Fruit fly (Drosophila melanogaster) whole organism: Measurements from ENCODE around the gene Ork1.

ENCODE experiments used
- CG8478 ChIP-seq: fragments of >200 bp; optimal IDR thresholded peaks from 2 replicates; lab custom pipeline; 2018; ENCODE audit warnings: inconsistent platforms
- Dll ChIP-seq: fragments of >200 bp; optimal IDR thresholded peaks from 2 replicates; lab custom pipeline; 2017
- EcR ChIP-seq, 2 experiments: fragments of >200 bp; optimal IDR thresholded peaks; 2 replicates each; lab custom pipeline; 2017; ENCODE audit warnings: missing biosample characterization in 2 of 2, missing genetic modification characterization in 2 of 2, missing genetic modification reagents in 2 of 2
- pan ChIP-seq: fragments of >200 bp; optimal IDR thresholded peaks from 2 replicates; lab custom pipeline; 2017

- no peak for TF ChIP-seq EcR (GFP tag; optimal IDR thresholded peaks at IDR 0.05; lab: Kevin White, UChicago)
- TF ChIP-seq pan (lab: Kevin White, UChicago) = no peak
- no peak for TF ChIP-seq CG8478 (lab: Kevin White, UChicago)
- TF ChIP-seq Dll (lab: Kevin White, UChicago) = no peak
Observed at dm6 chrX:10899665-10900064, 8.6 kb upstream of the Ork1 start, which contains the start of gene CG15208.
